Fruit fly (Drosophila melanogaster) Kc167 (cell line): ENCODE data around the gene CG3436.

Source experiments
- Myc ChIP-seq: fragments of >200 bp; optimal IDR thresholded peaks from 2 replicates; lab custom pipeline; 2017; ENCODE audit warnings: missing external identifiers
- h ChIP-seq: fragments of >200 bp; optimal IDR thresholded peaks from 3 replicates; lab custom pipeline; 2018; ENCODE audit warnings: missing external identifiers
- insv ChIP-seq: fragments of >200 bp; optimal IDR thresholded peaks from 3 replicates; lab custom pipeline; 2018; ENCODE audit warnings: missing external identifiers
- psq ChIP-seq: fragments of >200 bp; optimal IDR thresholded peaks from 2 replicates; lab custom pipeline; 2017; ENCODE audit warnings: missing external identifiers
- ttk ChIP-seq: sonication (Bioruptor generic); optimal IDR thresholded peaks from 2 replicates; lab custom pipeline; 2017; ENCODE audit warnings: missing external identifiers

dm6 chr2L:110046-110445 lies 45.8 kb upstream of the CG3436 start:
- TF ChIP-seq insv (lab: Kevin White, UChicago) (no peak), h (lab: Kevin White, UChicago) (no peak), psq (lab: Kevin White, UChicago) (no peak), Myc (lab: Kevin White, UChicago) (no peak), ttk (lab: Kevin White, UChicago) (no peak)
